Fruit fly (Drosophila melanogaster) whole organism, prepupa: Measurements from ENCODE around the gene RluA-1.

Experiments used
- Blimp-1 ChIP-seq: fragments of 200-800 bp; sonication (Bioruptor generic); optimal IDR thresholded peaks from 3 replicates; lab custom pipeline; 2017; ENCODE audit warnings: missing biosample characterization, missing genetic modification characterization, mild to moderate bottlenecking, moderate library complexity, missing genetic modification reagents
- CG34406 ChIP-seq: fragments of 200-800 bp; sonication (Bioruptor generic); optimal IDR thresholded peaks from 3 replicates; lab custom pipeline; 2016; ENCODE audit warnings: missing biosample characterization, missing genetic modification characterization
- CG6792 ChIP-seq: fragments of 200-800 bp; sonication (Bioruptor generic); optimal IDR thresholded peaks from 3 replicates; lab custom pipeline; 2016; ENCODE audit warnings: missing biosample characterization, missing genetic modification characterization
- CG8119 ChIP-seq: fragments of 200-800 bp; sonication (Bioruptor generic); IDR thresholded peaks from 3 replicates; pipeline ENCODE4 v1.3.6; 2022; ENCODE audit warnings: missing biosample characterization, missing genetic modification characterization
- Ets96B ChIP-seq: fragments of 200-800 bp; optimal IDR thresholded peaks from 2 replicates; lab custom pipeline; 2019; ENCODE audit warnings: missing biosample characterization, mild to moderate bottlenecking, missing genetic modification characterization, moderate library complexity
- Smox ChIP-seq: fragments of 200-800 bp; sonication (Bioruptor generic); optimal IDR thresholded peaks from 3 replicates; lab custom pipeline; 2016; ENCODE audit warnings: missing biosample characterization, missing genetic modification characterization
- dsx ChIP-seq: fragments of 200-800 bp; optimal IDR thresholded peaks from 3 replicates; lab custom pipeline; 2019; ENCODE audit warnings: missing biosample characterization, mild to moderate bottlenecking, missing genetic modification characterization, moderate library complexity; ENCODE audit not compliant: poor library complexity, severe bottlenecking
- topi ChIP-seq: fragments of 200-800 bp; sonication (Bioruptor generic); optimal IDR thresholded peaks from 3 replicates; lab custom pipeline; 2016; ENCODE audit warnings: missing biosample characterization, missing genetic modification characterization

DNA sequence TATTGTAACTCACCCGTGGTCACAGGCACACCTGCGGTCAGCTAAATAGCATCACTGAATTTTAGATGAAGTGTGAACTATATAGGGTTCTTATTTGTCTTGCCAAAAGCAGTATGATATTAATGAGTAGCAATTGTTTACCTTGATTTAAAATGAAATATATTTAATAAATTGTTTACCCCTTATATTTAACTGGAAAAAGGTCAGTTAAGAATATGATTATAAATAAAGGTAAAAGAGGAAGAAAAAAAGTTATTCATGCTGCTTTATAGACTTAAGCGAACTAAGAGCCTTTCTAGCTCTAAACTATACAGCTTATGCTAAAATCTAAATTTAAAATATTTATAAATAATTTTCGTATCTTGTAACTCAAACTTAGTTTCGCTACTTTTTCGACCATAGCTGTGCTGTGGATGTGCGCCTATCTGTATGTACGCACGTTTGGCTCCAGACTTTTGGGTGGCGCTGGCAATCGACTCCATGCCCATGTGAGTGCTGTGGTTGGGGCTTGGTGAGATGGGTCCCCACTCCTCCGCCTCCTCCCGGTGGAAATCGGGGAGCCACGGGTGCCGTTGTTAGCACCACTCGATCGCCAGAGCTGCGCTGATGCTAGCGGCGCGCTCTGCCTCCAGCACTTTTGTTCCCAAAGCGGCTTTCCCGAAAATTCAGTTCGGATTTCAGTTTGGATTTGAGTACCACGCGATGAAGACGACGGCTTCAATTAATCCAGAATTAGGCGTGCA, 31.9 kb downstream of the RluA-1 start, which contains the start of gene loh:
- TF ChIP-seq CG34406 (GFP tag; lab: Kevin White, UChicago) (no peak), topi (GFP tag; lab: Kevin White, UChicago) (peak; percentile 35), Ets96B (tag; lab: Kevin White, UChicago) (no peak), Blimp-1 (peak; percentile 8), CG8119 (GFP tag; lab: Robert Waterston, UW) (no peak), dsx (no peak), CG6792 (GFP tag; lab: Kevin White, UChicago) (peak; percentile 37), Smox (GFP tag; lab: Kevin White, UChicago) (no peak)
